Worm (Caenorhabditis elegans) whole organism, midembryonic: ENCODE results near the gene etr-1.

Source experiments
- T22C8.4 ChIP-seq: fragments of 200-800 bp; sonication (Bioruptor generic); IDR thresholded peaks from 2 replicates; pipeline ENCODE4 v1.3.6; 2022; ENCODE audit warnings: missing genetic modification characterization, missing compliant biosample characterization
- cog-1 ChIP-seq: sonication (generic microtip); optimal IDR thresholded peaks from 2 replicates; lab custom pipeline; 2016; ENCODE audit warnings: missing genetic modification characterization, missing compliant biosample characterization
- flt-1 ChIP-seq: fragments of 200-800 bp; sonication (Bioruptor generic); IDR thresholded peaks from 2 replicates; pipeline ENCODE4 v1.3.6; 2022; ENCODE audit warnings: missing genetic modification characterization, missing compliant biosample characterization
- klf-2 ChIP-seq: fragments of 200-800 bp; sonication (Bioruptor generic); conservative IDR thresholded peaks from 2 replicates; pipeline ENCODE4 v1.3.6; 2022; ENCODE audit warnings: missing genetic modification reagents, missing genetic modification characterization, missing compliant biosample characterization
- med-1 ChIP-seq: sonication (generic microtip); optimal IDR thresholded peaks from 2 replicates; lab custom pipeline; 2017; ENCODE audit warnings: missing genetic modification characterization, mild to moderate bottlenecking, missing compliant biosample characterization, antibody characterized with exemption, missing genetic modification reagents; ENCODE audit not compliant: insufficient read depth
- ref-1 ChIP-seq: fragments of 200-800 bp; sonication (Bioruptor generic); conservative IDR thresholded peaks from 2 replicates; pipeline ENCODE4 v1.3.6; 2022; ENCODE audit warnings: missing genetic modification reagents, missing genetic modification characterization, missing compliant biosample characterization
- tab-1 ChIP-seq: fragments of 200-800 bp; sonication (Bioruptor generic); IDR thresholded peaks from 2 replicates; pipeline ENCODE4 v1.3.6; 2022; ENCODE audit warnings: missing genetic modification characterization, missing compliant biosample characterization
- ztf-23 ChIP-seq: fragments of 200-800 bp; sonication (Bioruptor generic); IDR thresholded peaks from 2 replicates; pipeline ENCODE4 v1.3.6; 2022; ENCODE audit warnings: missing genetic modification reagents, missing genetic modification characterization, missing compliant biosample characterization
- ztf-29 ChIP-seq: fragments of 200-800 bp; sonication (Bioruptor generic); IDR thresholded peaks from 2 replicates; pipeline ENCODE4 v1.3.6; 2022; ENCODE audit warnings: missing genetic modification reagents, missing genetic modification characterization, missing compliant biosample characterization

Gene etr-1

ce11 chrII:146933-147332, 15.2 kb upstream of the etr-1 start, which contains the start of gene T25D3.4:
TSS of gene T25D3.4 (plus strand) at chrII:147233.
- TF ChIP-seq flt-1 (no peak), med-1 (GFP tag; lab: Kevin White, UChicago) (no peak), tab-1 (GFP tag; lab: Robert Waterston, UW) (no peak), T22C8.4 (GFP tag; lab: Robert Waterston, UW) (no peak), ztf-23 (GFP tag; lab: Robert Waterston, UW) (no peak), ztf-29 (no peak), klf-2 (GFP tag; lab: Robert Waterston, UW) (no peak), ref-1 (GFP tag; lab: Robert Waterston, UW) (no peak), cog-1 (tag; lab: Kevin White, UChicago) (no peak)

ce11 chrII:151495-151894, 10.7 kb upstream of the etr-1 start:
- no peak for TF ChIP-seq T22C8.4 (GFP tag; lab: Robert Waterston, UW)
- TF ChIP-seq flt-1: no peak
- TF ChIP-seq med-1 (GFP tag; lab: Kevin White, UChicago): no peak
- TF ChIP-seq ztf-23 (GFP tag; lab: Robert Waterston, UW): no peak
- TF ChIP-seq ztf-29: no peak
- no peak for TF ChIP-seq klf-2 (GFP tag; lab: Robert Waterston, UW)
- no peak for TF ChIP-seq ref-1 (GFP tag; lab: Robert Waterston, UW)
- no peak for TF ChIP-seq cog-1 (tag; lab: Kevin White, UChicago)
- TF ChIP-seq tab-1 (GFP tag; lab: Robert Waterston, UW): no peak

- TF ChIP-seq ztf-29 (no peak), flt-1 (no peak), klf-2 (GFP tag; lab: Robert Waterston, UW) (no peak), T22C8.4 (GFP tag; lab: Robert Waterston, UW) (no peak), ref-1 (GFP tag; lab: Robert Waterston, UW) (no peak), ztf-23 (GFP tag; lab: Robert Waterston, UW) (no peak), tab-1 (GFP tag; lab: Robert Waterston, UW) (no peak), med-1 (GFP tag; lab: Kevin White, UChicago) (no peak), cog-1 (tag; lab: Kevin White, UChicago) (no peak)
These were observed 9.9 kb upstream of the etr-1 start, which contains the start of gene T25D3.3 for ce11 chrII:152283-152682. TSS of gene T25D3.3 (plus strand) at chrII:152583.

ce11 chrII:155904-156303, 6.3 kb upstream of the etr-1 start, which contains the start of gene mrpl-28:
TSS of gene mrpl-28 (minus strand) at chrII:156009.
- no peak for TF ChIP-seq tab-1 (GFP tag; lab: Robert Waterston, UW)
- no peak for TF ChIP-seq flt-1
- no peak for TF ChIP-seq ref-1 (GFP tag; lab: Robert Waterston, UW)
- TF ChIP-seq med-1 (GFP tag; lab: Kevin White, UChicago): no peak
- peak; percentile 23 for TF ChIP-seq cog-1 (tag; lab: Kevin White, UChicago)
- 0 out of 2 replicates have a peak, but pooled peaks have one; percentile 25 for TF ChIP-seq ztf-23 (GFP tag; lab: Robert Waterston, UW)
- 0 out of 2 replicates have a peak, but pooled peaks have one; percentile 28 for TF ChIP-seq T22C8.4 (GFP tag; lab: Robert Waterston, UW)
- TF ChIP-seq ztf-29: no peak
- no peak for TF ChIP-seq klf-2 (GFP tag; lab: Robert Waterston, UW)

ce11 chrII:156999-157499, 5.1 kb upstream of the etr-1 start:
- TF ChIP-seq klf-2 (GFP tag; lab: Robert Waterston, UW) (no peak), tab-1 (GFP tag; lab: Robert Waterston, UW) (no peak), med-1 (GFP tag; lab: Kevin White, UChicago) (no peak), flt-1 (no peak), ref-1 (GFP tag; lab: Robert Waterston, UW) (no peak), ztf-29 (no peak), T22C8.4 (GFP tag; lab: Robert Waterston, UW) (no peak), cog-1 (tag; lab: Kevin White, UChicago) (no peak), ztf-23 (GFP tag; lab: Robert Waterston, UW) (no peak)

ce11 chrII:158004-158731, 4.0 kb upstream of the etr-1 start:
- no peak for TF ChIP-seq klf-2 (GFP tag; lab: Robert Waterston, UW)

ce11 chrII:159294-159922, 2.8 kb upstream of the etr-1 start:
- no peak for TF ChIP-seq med-1 (GFP tag; lab: Kevin White, UChicago)
- TF ChIP-seq klf-2 (GFP tag; lab: Robert Waterston, UW): no peak
- no peak for TF ChIP-seq ref-1 (GFP tag; lab: Robert Waterston, UW)
- peak; percentile 38 for TF ChIP-seq cog-1 (tag; lab: Kevin White, UChicago)
- peak; percentile 43; the same call in 1 of the 2 replicates for TF ChIP-seq T22C8.4 (GFP tag; lab: Robert Waterston, UW)
- no peak for TF ChIP-seq tab-1 (GFP tag; lab: Robert Waterston, UW)
- no peak for TF ChIP-seq flt-1
- TF ChIP-seq ztf-29: no peak

- TF ChIP-seq flt-1: no peak
- no peak for TF ChIP-seq med-1 (GFP tag; lab: Kevin White, UChicago)
- TF ChIP-seq T22C8.4 (GFP tag; lab: Robert Waterston, UW): no peak
- no peak for TF ChIP-seq ztf-23 (GFP tag; lab: Robert Waterston, UW)
- no peak for TF ChIP-seq ztf-29
- TF ChIP-seq klf-2 (GFP tag; lab: Robert Waterston, UW): no peak
- TF ChIP-seq tab-1 (GFP tag; lab: Robert Waterston, UW): no peak
- no peak for TF ChIP-seq ref-1 (GFP tag; lab: Robert Waterston, UW)
- no peak for TF ChIP-seq cog-1 (tag; lab: Kevin White, UChicago)
These were observed 1.5 kb upstream of the etr-1 start for ce11 chrII:160561-161123.
